Worm (Caenorhabditis elegans) whole organism, young adult: ENCODE results near the gene F08D12.2.

Experiments
- attf-6 ChIP-seq: fragments of 200-800 bp; sonication (Bioruptor generic); IDR thresholded peaks from 2 replicates; pipeline ENCODE4 v1.3.6; 2022; ENCODE audit warnings: missing genetic modification reagents, missing genetic modification characterization, missing compliant biosample characterization
- ets-4 ChIP-seq: fragments of 200-800 bp; sonication (Bioruptor generic); optimal IDR thresholded peaks from 2 replicates; lab custom pipeline; 2018; ENCODE audit warnings: mild to moderate bottlenecking, missing genetic modification characterization, missing compliant biosample characterization
- gei-17 ChIP-seq: fragments of 200-800 bp; sonication (Bioruptor generic); optimal IDR thresholded peaks from 2 replicates; lab custom pipeline; 2018; ENCODE audit warnings: mild to moderate bottlenecking, missing genetic modification characterization, missing compliant biosample characterization
- madf-10 ChIP-seq: sonication (generic microtip); optimal IDR thresholded peaks from 2 replicates; lab custom pipeline; 2016; ENCODE audit warnings: mild to moderate bottlenecking, missing genetic modification characterization, missing compliant biosample characterization
- xnd-1 ChIP-seq: sonication (generic microtip); optimal IDR thresholded peaks from 2 replicates; lab custom pipeline; 2016; ENCODE audit warnings: missing genotype, missing genetic modification reagents, missing genetic modification characterization, missing compliant biosample characterization

DNA sequence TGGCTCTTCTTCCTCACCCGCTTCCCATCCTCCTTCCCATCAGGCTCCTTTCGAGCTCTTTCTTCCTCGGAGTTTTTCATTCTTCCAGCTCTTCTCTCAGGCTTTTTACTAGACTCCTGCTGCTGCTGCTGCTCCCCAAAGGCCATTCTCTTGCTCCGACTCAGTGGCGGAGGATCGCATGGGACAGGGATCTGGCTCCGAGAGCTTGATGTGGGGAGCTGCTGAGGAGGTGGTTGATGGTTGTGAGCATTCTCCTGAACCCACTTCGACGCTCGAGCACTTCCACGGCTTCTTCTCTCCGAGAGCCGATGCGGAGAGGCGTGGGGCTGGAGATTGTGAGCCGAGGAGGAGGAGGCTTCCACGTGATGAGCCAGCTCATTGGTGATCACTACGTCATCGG lies 4.3 kb downstream of the F08D12.2 start:
- TF ChIP-seq ets-4 (GFP tag; lab: Kevin White, UChicago) (no peak), attf-6 (GFP tag; lab: Robert Waterston, UW) (no peak), xnd-1 (tag; lab: Kevin White, UChicago) (no peak), gei-17 (GFP tag; lab: Kevin White, UChicago) (no peak), madf-10 (tag; lab: Kevin White, UChicago) (no peak)
